Worm (Caenorhabditis elegans): ENCODE results near the gene vamp-8.

DNA sequence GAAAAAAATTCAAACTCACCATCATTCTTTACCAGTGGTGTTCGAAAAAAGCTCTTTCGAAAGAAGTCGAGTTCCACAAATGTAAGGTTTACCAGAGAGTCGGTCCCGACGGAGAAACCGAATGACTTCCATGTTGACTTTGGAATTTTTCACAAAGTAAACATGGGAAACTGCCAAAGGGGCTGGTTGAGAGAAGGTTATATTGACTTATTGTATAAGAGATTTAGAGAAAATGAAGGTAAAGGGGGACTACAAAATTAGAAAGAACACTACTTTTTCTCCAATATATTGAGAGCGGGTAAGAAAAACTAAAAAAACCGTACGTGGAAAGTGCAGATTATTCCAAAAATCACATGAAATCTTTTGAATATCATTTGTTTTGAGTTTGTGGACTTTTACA, at the start of gene vamp-8:
- TF ChIP-seq him-1 (tag; optimal IDR thresholded peaks at IDR 0.05) (no peak), W03F9.2 (tag; optimal IDR thresholded peaks at IDR 0.05) (no peak)

Data from whole organism, L4/young adult.